Fruit fly (Drosophila melanogaster) whole organism, adult: ENCODE measurements around the gene elB.

Experiments used
- CG12768 ChIP-seq: fragments of 200-800 bp; sonication (Bioruptor generic); optimal IDR thresholded peaks from 2 replicates; lab custom pipeline; 2017; ENCODE audit warnings: missing biosample characterization, missing genetic modification characterization, mild to moderate bottlenecking, moderate library complexity, missing genetic modification reagents
- ovo ChIP-seq: fragments of 200-800 bp; sonication (Bioruptor generic); optimal IDR thresholded peaks from 2 replicates; lab custom pipeline; 2016; ENCODE audit warnings: missing biosample characterization, missing genetic modification characterization

DNA sequence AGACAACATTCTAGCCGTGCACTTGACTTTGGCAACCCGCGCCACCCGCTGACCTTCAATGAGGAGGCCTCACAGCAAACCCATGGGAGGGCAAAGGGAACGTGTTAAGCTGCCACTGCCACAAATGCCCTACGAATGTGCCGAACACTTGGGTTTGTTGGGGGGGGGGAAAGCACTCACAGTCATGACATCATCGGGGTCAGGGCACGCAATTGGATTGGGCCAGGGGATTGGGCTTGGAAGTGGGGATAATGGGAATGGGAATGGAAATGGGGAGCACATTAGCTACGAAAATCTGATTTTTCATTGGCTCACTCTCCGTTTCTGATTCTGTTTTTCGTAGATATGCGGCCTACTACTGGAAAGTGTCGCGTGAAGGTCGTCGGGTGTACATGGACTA is 68.4 kb downstream of the elB start:
- TF ChIP-seq ovo: no peak
- TF ChIP-seq CG12768: no peak
